Worm (Caenorhabditis elegans) whole organism, early embryonic: ENCODE data around the gene R09H10.2.

Experiments
- B0310.2 ChIP-seq: sonication (generic microtip); optimal IDR thresholded peaks from 2 replicates; lab custom pipeline; 2016; ENCODE audit warnings: mild to moderate bottlenecking, missing genetic modification characterization, missing compliant biosample characterization
- F13C5.2 ChIP-seq: sonication (generic microtip); optimal IDR thresholded peaks from 2 replicates; lab custom pipeline; 2017; ENCODE audit warnings: mild to moderate bottlenecking, missing genetic modification characterization, inconsistent platforms, missing compliant biosample characterization
- aly-1 ChIP-seq: sonication (generic microtip); optimal IDR thresholded peaks from 2 replicates; lab custom pipeline; 2016; ENCODE audit warnings: missing genetic modification characterization, missing compliant biosample characterization
- ama-1 ChIP-seq: fragments of 150-350 bp; optimal IDR thresholded peaks from 2 replicates; lab custom pipeline; 2014
- ceh-13 ChIP-seq: fragments of 200-800 bp; sonication (Bioruptor generic); optimal IDR thresholded peaks from 2 replicates; lab custom pipeline; 2018; ENCODE audit warnings: mild to moderate bottlenecking, missing genetic modification characterization, missing compliant biosample characterization
- ceh-36 ChIP-seq: sonication (generic microtip); optimal IDR thresholded peaks from 2 replicates; lab custom pipeline; 2016; ENCODE audit warnings: missing genetic modification characterization, inconsistent platforms, missing compliant biosample characterization
- ets-7 ChIP-seq: sonication (generic microtip); optimal IDR thresholded peaks from 2 replicates; lab custom pipeline; 2016; ENCODE audit warnings: missing genotype, missing genetic modification characterization, missing compliant biosample characterization
- flt-1 ChIP-seq: fragments of 200-800 bp; sonication (Bioruptor generic); IDR thresholded peaks from 2 replicates; pipeline ENCODE4 v1.3.6; 2022; ENCODE audit warnings: missing genetic modification characterization, missing compliant biosample characterization
- hmbx-1 ChIP-seq: sonication (generic microtip); optimal IDR thresholded peaks from 2 replicates; lab custom pipeline; 2016; ENCODE audit warnings: mild to moderate bottlenecking, missing genetic modification characterization, missing compliant biosample characterization
- hmg-4 ChIP-seq: fragments of 200-800 bp; sonication (Bioruptor generic); optimal IDR thresholded peaks from 2 replicates; lab custom pipeline; 2018; ENCODE audit warnings: mild to moderate bottlenecking, missing genetic modification characterization, missing compliant biosample characterization
- hnd-1 ChIP-seq: sonication (generic microtip); optimal IDR thresholded peaks from 2 replicates; lab custom pipeline; 2016; ENCODE audit warnings: missing genetic modification characterization, missing compliant biosample characterization
- pes-1 ChIP-seq: fragments of 200-800 bp; sonication (Bioruptor generic); IDR thresholded peaks from 2 replicates; pipeline ENCODE4 v1.3.6; 2022; ENCODE audit warnings: missing genetic modification reagents, missing genetic modification characterization, missing compliant biosample characterization
- scrt-1 ChIP-seq: fragments of 200-800 bp; sonication (Bioruptor generic); IDR thresholded peaks from 2 replicates; pipeline ENCODE4 v1.3.6; 2022; ENCODE audit warnings: missing genetic modification characterization, missing compliant biosample characterization
- sea-1 ChIP-seq: fragments of 200-800 bp; sonication (Bioruptor generic); conservative IDR thresholded peaks from 2 replicates; pipeline ENCODE4 v1.3.6; 2022; ENCODE audit warnings: missing genetic modification characterization, missing compliant biosample characterization
- tbx-11 ChIP-seq: fragments of 200-800 bp; sonication (Bioruptor generic); IDR thresholded peaks from 2 replicates; pipeline ENCODE4 v1.3.6; 2022; ENCODE audit warnings: missing genetic modification characterization, missing compliant biosample characterization
- tbx-37 ChIP-seq: fragments of 200-800 bp; sonication (Bioruptor generic); conservative IDR thresholded peaks from 2 replicates; pipeline ENCODE4 v1.3.6; 2022; ENCODE audit warnings: missing genetic modification reagents, missing genetic modification characterization, missing compliant biosample characterization
- tra-4 ChIP-seq: sonication (generic microtip); optimal IDR thresholded peaks from 2 replicates; lab custom pipeline; 2017; ENCODE audit warnings: missing genetic modification characterization, missing compliant biosample characterization

The R09H10.2 gene

DNA sequence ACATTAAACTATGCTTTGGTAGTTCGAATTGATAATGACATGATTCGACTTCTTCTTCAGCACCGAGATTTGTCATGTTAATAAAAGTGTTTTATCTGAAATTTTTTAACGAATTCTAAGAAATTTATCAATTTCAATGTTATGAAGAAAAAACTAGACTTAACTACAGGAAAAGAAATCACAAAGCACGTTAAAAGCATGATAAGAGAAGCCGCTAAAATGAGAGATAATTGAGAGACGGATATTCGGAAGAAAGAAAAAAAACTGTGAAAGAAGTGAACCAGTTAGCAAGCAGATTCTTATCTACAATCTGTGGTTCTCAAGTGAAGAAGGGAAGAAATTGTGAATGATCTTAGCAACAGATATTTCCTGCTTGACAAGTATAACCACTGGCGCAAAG, 13.7 kb upstream of the R09H10.2 start, which contains the start of gene C43F9.4:
Gene C43F9.4, minus strand, starts transcription at position 101 of the 400 bp plus-strand sequence.
- TF ChIP-seq ama-1 (lab: Kevin White, UChicago), result no peak
- no peak for TF ChIP-seq tbx-11 (GFP tag; lab: Robert Waterston, UW)
- TF ChIP-seq ceh-36 (tag; lab: Kevin White, UChicago), result no peak
- no peak for TF ChIP-seq B0310.2 (tag; lab: Kevin White, UChicago)
- no peak for TF ChIP-seq flt-1
- no peak for TF ChIP-seq hmg-4 (GFP tag; lab: Kevin White, UChicago)
- no peak for TF ChIP-seq pes-1 (GFP tag; lab: Robert Waterston, UW)
- TF ChIP-seq hnd-1 (tag; lab: Kevin White, UChicago), result no peak
- TF ChIP-seq sea-1 (GFP tag; lab: Robert Waterston, UW), result no peak
- TF ChIP-seq aly-1 (tag; lab: Kevin White, UChicago), result no peak
- no peak for TF ChIP-seq ceh-13 (GFP tag; lab: Kevin White, UChicago)
- no peak for TF ChIP-seq hmbx-1
- no peak for TF ChIP-seq ets-7 (tag; lab: Kevin White, UChicago)
- no peak for TF ChIP-seq scrt-1
- TF ChIP-seq tra-4 (tag; lab: Kevin White, UChicago), result no peak
- no peak for TF ChIP-seq F13C5.2 (tag; lab: Kevin White, UChicago)
- TF ChIP-seq tbx-37 (GFP tag; lab: Robert Waterston, UW), result no peak

DNA sequence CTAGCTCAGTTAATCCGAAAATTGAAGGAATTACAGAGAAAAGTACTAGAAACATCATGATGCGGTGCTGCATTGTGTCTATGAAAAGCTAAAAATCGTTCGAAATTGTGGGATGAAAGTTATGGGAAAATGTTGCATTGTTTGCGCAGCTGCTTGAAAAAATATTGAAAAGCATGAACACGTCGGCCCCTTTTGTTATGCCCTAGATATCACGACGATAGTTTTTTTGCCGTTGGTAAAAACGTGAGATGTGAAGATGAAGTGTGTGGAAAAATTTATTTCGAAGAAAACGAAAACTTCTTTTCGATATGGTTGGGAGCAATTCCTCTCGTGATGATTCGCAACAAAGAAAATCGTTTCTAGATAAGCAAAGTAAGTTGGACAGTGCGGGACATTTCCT, 12.1 kb upstream of the R09H10.2 start, which contains the start of the genes C43F9.5 and nkb-2:
Gene C43F9.5, minus strand, starts transcription at position 101 of the 400 bp plus-strand sequence.
Gene nkb-2, plus strand, starts transcription at position 277 of the 400 bp plus-strand sequence.
- TF ChIP-seq ets-7 (tag; lab: Kevin White, UChicago) (no peak), flt-1 (no peak), B0310.2 (tag; lab: Kevin White, UChicago) (no peak), hmbx-1 (no peak), tbx-37 (GFP tag; lab: Robert Waterston, UW) (no peak), aly-1 (tag; lab: Kevin White, UChicago) (no peak), ceh-13 (GFP tag; lab: Kevin White, UChicago) (no peak), ama-1 (lab: Kevin White, UChicago) (no peak), ceh-36 (tag; lab: Kevin White, UChicago) (no peak), hmg-4 (GFP tag; lab: Kevin White, UChicago) (no peak), sea-1 (GFP tag; lab: Robert Waterston, UW) (no peak), hnd-1 (tag; lab: Kevin White, UChicago) (no peak), tra-4 (tag; lab: Kevin White, UChicago) (no peak), pes-1 (GFP tag; lab: Robert Waterston, UW) (no peak), tbx-11 (GFP tag; lab: Robert Waterston, UW) (no peak), scrt-1 (no peak), F13C5.2 (tag; lab: Kevin White, UChicago) (no peak)

DNA sequence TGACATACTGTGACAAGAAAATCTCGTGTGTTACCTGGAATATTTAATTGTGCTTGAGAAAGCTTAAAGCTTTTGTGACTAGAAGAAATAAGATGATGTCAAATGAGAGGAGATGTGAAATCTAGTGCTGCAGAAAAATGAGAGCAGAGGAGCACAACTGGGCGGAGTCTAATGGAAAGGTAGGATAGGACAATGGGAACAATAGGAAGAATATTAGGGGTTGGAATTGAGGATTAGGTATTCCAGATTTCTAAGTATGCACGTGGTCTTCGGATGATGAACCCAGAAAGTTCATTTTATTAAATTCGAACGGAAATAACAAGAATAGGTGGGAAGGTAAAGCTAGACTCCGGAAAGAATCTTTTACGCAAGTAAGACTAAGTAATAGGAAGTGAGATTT, 9.2 kb upstream of the R09H10.2 start, which contains the start of gene C43F9.7:
Gene C43F9.7, minus strand, starts transcription at position 101 of the 400 bp plus-strand sequence.
- TF ChIP-seq sea-1 (GFP tag; lab: Robert Waterston, UW) (no peak), tbx-37 (GFP tag; lab: Robert Waterston, UW) (no peak), B0310.2 (tag; lab: Kevin White, UChicago) (no peak)

DNA sequence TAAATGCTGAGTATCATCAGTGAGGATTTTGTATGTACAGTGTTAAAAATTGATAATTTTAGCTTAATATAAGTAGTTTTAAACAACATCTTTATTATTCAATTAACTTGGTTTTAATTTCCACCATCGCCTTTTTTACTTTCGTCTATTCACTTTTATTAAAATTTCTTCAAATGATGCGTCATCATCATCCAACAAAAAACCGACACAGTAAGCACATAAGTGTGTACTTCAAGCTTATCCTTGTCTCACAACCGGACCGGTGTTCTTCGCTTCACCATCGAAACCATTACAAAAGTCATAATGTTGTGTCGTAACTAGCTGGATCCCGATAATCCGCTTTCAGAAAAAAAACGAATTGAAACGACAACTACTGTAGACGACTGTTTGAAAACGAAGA, 6.2 kb upstream of the R09H10.2 start, which contains the start of gene C43F9.11:
Gene C43F9.11, plus strand, starts transcription at position 301 of the 400 bp plus-strand sequence.
- TF ChIP-seq sea-1 (GFP tag; lab: Robert Waterston, UW) (no peak), hnd-1 (tag; lab: Kevin White, UChicago) (no peak), hmbx-1 (no peak), tra-4 (tag; lab: Kevin White, UChicago) (no peak), ceh-36 (tag; lab: Kevin White, UChicago) (no peak), aly-1 (tag; lab: Kevin White, UChicago) (no peak), F13C5.2 (tag; lab: Kevin White, UChicago) (no peak)

DNA sequence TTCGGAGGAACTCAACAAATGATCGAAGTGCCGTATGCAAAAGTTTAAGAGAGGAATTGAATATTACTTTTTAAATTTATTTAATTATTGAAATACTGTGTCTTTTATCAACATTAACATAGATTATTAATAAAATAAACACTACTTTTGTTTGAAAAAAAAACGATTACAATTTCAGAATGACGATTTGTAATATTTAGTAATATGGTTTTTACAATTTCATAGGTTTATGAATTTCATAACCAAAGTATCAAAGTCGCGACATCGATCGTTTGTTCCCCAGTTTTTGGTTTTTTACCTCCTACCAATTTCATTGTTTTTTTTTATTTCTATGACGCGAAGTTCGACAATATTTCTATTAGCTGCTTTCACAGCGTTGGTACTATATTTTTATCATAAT, 2.8 kb upstream of the R09H10.2 start, which contains the start of gene R09H10.1:
Gene R09H10.1, plus strand, starts transcription at position 301 of the 400 bp plus-strand sequence.
- TF ChIP-seq F13C5.2 (tag; lab: Kevin White, UChicago), result no peak
- no peak for TF ChIP-seq tbx-37 (GFP tag; lab: Robert Waterston, UW)
- no peak for TF ChIP-seq sea-1 (GFP tag; lab: Robert Waterston, UW)
- no peak for TF ChIP-seq ets-7 (tag; lab: Kevin White, UChicago)
- no peak for TF ChIP-seq hmbx-1
- no peak for TF ChIP-seq tbx-11 (GFP tag; lab: Robert Waterston, UW)
- TF ChIP-seq aly-1 (tag; lab: Kevin White, UChicago), result no peak
- no peak for TF ChIP-seq hnd-1 (tag; lab: Kevin White, UChicago)
- no peak for TF ChIP-seq flt-1
- TF ChIP-seq B0310.2 (tag; lab: Kevin White, UChicago), result no peak
- no peak for TF ChIP-seq ceh-13 (GFP tag; lab: Kevin White, UChicago)
- no peak for TF ChIP-seq tra-4 (tag; lab: Kevin White, UChicago)
- no peak for TF ChIP-seq hmg-4 (GFP tag; lab: Kevin White, UChicago)
- TF ChIP-seq scrt-1, result no peak
- no peak for TF ChIP-seq ama-1 (lab: Kevin White, UChicago)
- TF ChIP-seq pes-1 (GFP tag; lab: Robert Waterston, UW), result no peak
- TF ChIP-seq ceh-36 (tag; lab: Kevin White, UChicago), result no peak

DNA sequence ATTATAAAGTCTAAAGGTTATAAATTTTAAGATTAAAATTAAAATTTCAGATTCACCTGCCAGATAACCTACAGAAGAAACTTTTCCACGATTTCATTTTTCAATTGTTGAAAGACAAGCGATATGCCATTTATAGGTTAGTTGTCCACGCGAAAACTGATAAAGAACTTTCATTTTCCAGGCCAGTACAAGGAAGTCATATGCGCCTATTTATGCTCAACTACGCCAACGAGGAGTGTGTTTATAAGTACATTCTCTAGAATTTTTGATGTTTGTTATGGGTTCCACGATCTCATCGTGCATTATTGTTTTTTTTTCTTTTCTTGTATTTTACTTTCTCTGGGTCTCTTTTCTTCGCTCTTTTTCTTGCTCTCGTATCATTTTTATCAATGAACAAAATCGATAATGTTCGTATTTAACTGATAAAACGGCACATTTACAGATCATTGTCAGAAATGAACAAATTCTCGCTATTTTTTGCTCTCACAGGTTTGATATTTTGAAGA, 3.9 kb downstream of the R09H10.2 start, which contains the start of gene R09H10.3:
Gene R09H10.3, plus strand, starts transcription at position 456 of the 506 bp plus-strand sequence.
- TF ChIP-seq hmbx-1, result no peak
- no peak for TF ChIP-seq B0310.2 (tag; lab: Kevin White, UChicago)
- TF ChIP-seq flt-1, result no peak
- TF ChIP-seq ceh-36 (tag; lab: Kevin White, UChicago), result no peak

DNA sequence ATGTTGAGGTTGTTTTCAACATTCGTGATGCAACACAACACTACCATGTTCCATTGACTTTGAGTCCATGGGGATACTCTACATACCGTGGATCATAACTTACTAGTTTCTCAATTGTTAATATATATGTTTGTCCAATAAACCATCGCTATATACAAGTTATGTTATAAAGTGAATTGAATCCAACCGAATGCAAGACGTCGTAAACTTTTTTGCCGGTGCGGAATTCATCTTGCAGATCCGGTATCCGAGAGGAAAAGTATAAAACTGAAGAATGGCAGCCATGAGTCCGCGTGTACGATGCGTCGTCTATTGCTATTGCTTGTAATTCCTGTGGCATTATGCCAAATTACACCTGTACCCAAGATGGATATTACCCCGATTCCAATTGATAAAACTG, 5.5 kb downstream of the R09H10.2 start, which contains the start of gene R09H10.6:
Gene R09H10.6, plus strand, starts transcription at position 301 of the 400 bp plus-strand sequence.
- TF ChIP-seq ets-7 (tag; lab: Kevin White, UChicago), result no peak
- TF ChIP-seq hmg-4 (GFP tag; lab: Kevin White, UChicago), result no peak
- no peak for TF ChIP-seq pes-1 (GFP tag; lab: Robert Waterston, UW)
- TF ChIP-seq flt-1, result no peak
- TF ChIP-seq tra-4 (tag; lab: Kevin White, UChicago), result no peak
- TF ChIP-seq ama-1 (lab: Kevin White, UChicago), result no peak
- TF ChIP-seq B0310.2 (tag; lab: Kevin White, UChicago), result no peak
- no peak for TF ChIP-seq ceh-36 (tag; lab: Kevin White, UChicago)
